Fruit fly (Drosophila melanogaster) whole organism, embryonic: ENCODE data around the gene CG11178.

Experiments used
- Aef1 ChIP-seq: fragments of 200-800 bp; sonication (Bioruptor generic); IDR thresholded peaks from 3 replicates; pipeline ENCODE4 v1.3.6; 2022; ENCODE audit warnings: missing biosample characterization, missing genetic modification characterization
- Asciz ChIP-seq: fragments of 200-800 bp; sonication (Bioruptor generic); optimal IDR thresholded peaks from 2 replicates; lab custom pipeline; 2017; ENCODE audit warnings: missing biosample characterization, mild to moderate bottlenecking, missing genetic modification characterization, missing genetic modification reagents
- BEAF-32 ChIP-seq: fragments of 200-800 bp; sonication (Bioruptor generic); optimal IDR thresholded peaks from 3 replicates; lab custom pipeline; 2017; ENCODE audit warnings: missing biosample characterization, missing genetic modification characterization, mild to moderate bottlenecking, moderate library complexity, missing genetic modification reagents
- C15 ChIP-seq: fragments of 200-800 bp; sonication (Bioruptor generic); IDR thresholded peaks from 3 replicates; pipeline ENCODE4 v1.3.6; 2022; ENCODE audit warnings: missing biosample characterization, missing genetic modification characterization
- CG11696 ChIP-seq: fragments of 200-800 bp; sonication (Bioruptor generic); IDR thresholded peaks from 2 replicates; pipeline ENCODE4 v1.3.6; 2022; ENCODE audit warnings: missing biosample characterization, missing genetic modification characterization
- CG1529 ChIP-seq: fragments of 200-800 bp; sonication (Bioruptor generic); optimal IDR thresholded peaks from 3 replicates; lab custom pipeline; 2018; ENCODE audit warnings: missing biosample characterization, missing genetic modification characterization
- CG17328 ChIP-seq: fragments of 200-800 bp; sonication (Bioruptor generic); IDR thresholded peaks from 2 replicates; pipeline ENCODE4 v1.3.6; 2022; ENCODE audit warnings: missing biosample characterization, missing genetic modification characterization
- CG17829 ChIP-seq: fragments of 200-800 bp; optimal IDR thresholded peaks from 2 replicates; lab custom pipeline; 2019; ENCODE audit warnings: missing biosample characterization, mild to moderate bottlenecking, missing genetic modification characterization, moderate library complexity
- CG18011 ChIP-seq: fragments of 200-800 bp; sonication (Bioruptor generic); optimal IDR thresholded peaks from 2 replicates; lab custom pipeline; 2017; ENCODE audit warnings: missing biosample characterization, missing genetic modification characterization, mild to moderate bottlenecking, moderate library complexity, missing genotype
- CG18476 ChIP-seq: fragments of 200-800 bp; sonication (Bioruptor generic); optimal IDR thresholded peaks from 2 replicates; lab custom pipeline; 2016; ENCODE audit warnings: missing biosample characterization, mild to moderate bottlenecking, missing genetic modification characterization
- CG30431 ChIP-seq: fragments of 200-800 bp; sonication (Bioruptor generic); optimal IDR thresholded peaks from 2 replicates; lab custom pipeline; 2017; ENCODE audit warnings: missing biosample characterization, missing genetic modification characterization
- CG3838 ChIP-seq: fragments of 200-800 bp; sonication (Bioruptor generic); optimal IDR thresholded peaks from 3 replicates; lab custom pipeline; 2016; ENCODE audit warnings: missing biosample characterization, missing genetic modification characterization
- CG5180 ChIP-seq: fragments of 200-800 bp; sonication (Bioruptor generic); optimal IDR thresholded peaks from 3 replicates; lab custom pipeline; 2017; ENCODE audit warnings: missing biosample characterization, missing genetic modification characterization, mild to moderate bottlenecking, moderate library complexity, missing genetic modification reagents
- CG5245 ChIP-seq: fragments of 200-800 bp; sonication (Bioruptor generic); optimal IDR thresholded peaks from 3 replicates; lab custom pipeline; 2016; ENCODE audit warnings: missing biosample characterization, missing genetic modification characterization
- CG6175 ChIP-seq: fragments of 200-800 bp; sonication (Bioruptor generic); IDR thresholded peaks from 3 replicates; pipeline ENCODE4 v1.3.6; 2022; ENCODE audit warnings: missing biosample characterization, missing genetic modification characterization
- CG7556 ChIP-seq: fragments of 200-800 bp; sonication (Bioruptor generic); optimal IDR thresholded peaks from 2 replicates; lab custom pipeline; 2017; ENCODE audit warnings: missing biosample characterization, mild to moderate bottlenecking, missing genetic modification characterization
- CG7928 ChIP-seq: fragments of 200-800 bp; sonication (Bioruptor generic); optimal IDR thresholded peaks from 2 replicates; lab custom pipeline; 2017; ENCODE audit warnings: missing biosample characterization, mild to moderate bottlenecking, missing genetic modification characterization
- CG8388 ChIP-seq: fragments of 200-800 bp; sonication (Bioruptor generic); optimal IDR thresholded peaks from 2 replicates; lab custom pipeline; 2019; ENCODE audit warnings: missing biosample characterization, mild to moderate bottlenecking, missing genetic modification characterization, moderate library complexity
- CG8765 ChIP-seq: fragments of 200-800 bp; sonication (Bioruptor generic); IDR thresholded peaks from 2 replicates; pipeline ENCODE4 v1.3.6; 2022; ENCODE audit warnings: missing biosample characterization, missing genetic modification characterization
- CG9609 ChIP-seq: fragments of 200-800 bp; sonication (Bioruptor generic); optimal IDR thresholded peaks from 3 replicates; lab custom pipeline; 2016; ENCODE audit warnings: missing biosample characterization, missing genetic modification characterization
- D19B ChIP-seq: fragments of 200-800 bp; sonication (Bioruptor generic); optimal IDR thresholded peaks from 2 replicates; lab custom pipeline; 2017; ENCODE audit warnings: missing biosample characterization, mild to moderate bottlenecking, missing genetic modification characterization
- Dek ChIP-seq: fragments of 200-800 bp; sonication (Bioruptor generic); optimal IDR thresholded peaks from 3 replicates; lab custom pipeline; 2019; ENCODE audit warnings: missing biosample characterization, mild to moderate bottlenecking, missing genetic modification characterization, moderate library complexity
- Dip3 ChIP-seq: fragments of 200-800 bp; sonication (Bioruptor generic); optimal IDR thresholded peaks from 3 replicates; lab custom pipeline; 2016; ENCODE audit warnings: missing biosample characterization, missing genetic modification characterization
- Doc3 ChIP-seq: fragments of 200-800 bp; sonication (Bioruptor generic); IDR thresholded peaks from 3 replicates; pipeline ENCODE4 v1.3.6; 2022; ENCODE audit warnings: missing biosample characterization, missing genetic modification characterization; ENCODE audit not compliant: partially characterized antibody
- Dp ChIP-seq: fragments of 200-800 bp; sonication (Bioruptor generic); optimal IDR thresholded peaks from 2 replicates; lab custom pipeline; 2018; ENCODE audit warnings: missing biosample characterization, mild to moderate bottlenecking, missing genetic modification characterization, moderate library complexity
- Elba2 ChIP-seq: fragments of 200-800 bp; sonication (Bioruptor generic); optimal IDR thresholded peaks from 3 replicates; lab custom pipeline; 2016; ENCODE audit warnings: missing biosample characterization, missing genetic modification characterization
- Kr ChIP-seq: fragments of 200-800 bp; sonication (Bioruptor generic); optimal IDR thresholded peaks from 2 replicates; lab custom pipeline; 2017; ENCODE audit warnings: missing biosample characterization, mild to moderate bottlenecking, missing genetic modification characterization
- Med ChIP-seq: fragments of 200-800 bp; sonication (Bioruptor generic); peaks from one replicate; lab custom pipeline; 2016; ENCODE audit warnings: missing biosample characterization, missing genetic modification characterization, mild to moderate bottlenecking, inconsistent platforms, moderate library complexity
- Neu2 ChIP-seq: fragments of 200-800 bp; sonication (Bioruptor generic); optimal IDR thresholded peaks from 3 replicates; lab custom pipeline; 2016; ENCODE audit warnings: missing biosample characterization, missing genetic modification characterization, borderline replicate concordance
- Nf-YA ChIP-seq: fragments of 200-800 bp; sonication (Bioruptor generic); IDR thresholded peaks from 2 replicates; pipeline ENCODE4 v1.3.6; 2022; ENCODE audit warnings: missing biosample characterization, missing genetic modification characterization
- PHDP ChIP-seq: fragments of 200-800 bp; sonication (Bioruptor generic); optimal IDR thresholded peaks from 3 replicates; lab custom pipeline; 2018; ENCODE audit warnings: missing biosample characterization, mild to moderate bottlenecking, missing genetic modification characterization, moderate library complexity
- Side ChIP-seq: fragments of 200-800 bp; sonication (Bioruptor generic); optimal IDR thresholded peaks from 2 replicates; lab custom pipeline; 2016; ENCODE audit warnings: missing biosample characterization, missing genetic modification characterization
- Sox102F ChIP-seq: fragments of 200-800 bp; sonication (Bioruptor generic); optimal IDR thresholded peaks from 2 replicates; lab custom pipeline; 2018; ENCODE audit warnings: missing biosample characterization, mild to moderate bottlenecking, missing genetic modification characterization, moderate library complexity
- aop ChIP-seq: fragments of 200-800 bp; sonication (Bioruptor generic); IDR thresholded peaks from 2 replicates; pipeline ENCODE4 v1.3.6; 2022; ENCODE audit warnings: missing biosample characterization, missing genetic modification characterization
- ase ChIP-seq: fragments of 200-800 bp; sonication (Bioruptor generic); IDR thresholded peaks from 3 replicates; pipeline ENCODE4 v1.3.6; 2022; ENCODE audit warnings: missing biosample characterization, missing genetic modification characterization
- cato ChIP-seq: fragments of 200-800 bp; sonication (Bioruptor generic); optimal IDR thresholded peaks from 2 replicates; lab custom pipeline; 2016; ENCODE audit warnings: missing biosample characterization, missing genetic modification characterization, borderline replicate concordance
- dm ChIP-seq: fragments of 200-800 bp; sonication (Bioruptor generic); optimal IDR thresholded peaks from 3 replicates; lab custom pipeline; 2016; ENCODE audit warnings: missing biosample characterization, missing genetic modification characterization
- fd102C ChIP-seq: fragments of 200-800 bp; sonication (Bioruptor generic); optimal IDR thresholded peaks from 2 replicates; lab custom pipeline; 2018; ENCODE audit warnings: missing biosample characterization, mild to moderate bottlenecking, missing genetic modification characterization, moderate library complexity
- fd96Cb ChIP-seq: fragments of 200-800 bp; sonication (Bioruptor generic); optimal IDR thresholded peaks from 2 replicates; lab custom pipeline; 2018; ENCODE audit warnings: missing biosample characterization, mild to moderate bottlenecking, missing genetic modification characterization, moderate library complexity
- gem ChIP-seq: fragments of 200-800 bp; sonication (Bioruptor generic); optimal IDR thresholded peaks from 2 replicates; lab custom pipeline; 2019; ENCODE audit warnings: missing biosample characterization, mild to moderate bottlenecking, missing genetic modification characterization, moderate library complexity
- insv ChIP-seq, 2 experiments: fragments of 200-800 bp; sonication (Bioruptor generic); optimal IDR thresholded peaks; 3 replicates each; lab custom pipeline; 2016 to 2018; ENCODE audit warnings: missing biosample characterization in 2 of 2, missing genetic modification characterization in 2 of 2
- jigr1 ChIP-seq: fragments of 200-800 bp; sonication (Bioruptor generic); IDR thresholded peaks from 3 replicates; pipeline ENCODE4 v1.3.6; 2022; ENCODE audit warnings: missing biosample characterization, missing genetic modification characterization
- lov ChIP-seq, 2 experiments: fragments of 200-800 bp in 1 of 2; fragments of >200 bp in 1 of 2; sonication (Bioruptor generic) in 1 of 2; IDR thresholded peaks in 1 of 2; optimal IDR thresholded peaks in 1 of 2; 2 replicates in 1 of 2; 3 replicates in 1 of 2; pipeline versions ENCODE4 v1.3.6 to Lab custom; 2017 to 2022; ENCODE audit warnings: missing biosample characterization in 1 of 2, missing genetic modification characterization in 1 of 2
- nom ChIP-seq: fragments of 200-800 bp; sonication (Bioruptor generic); optimal IDR thresholded peaks from 2 replicates; lab custom pipeline; 2017; ENCODE audit warnings: missing biosample characterization, missing genetic modification characterization, mild to moderate bottlenecking, moderate library complexity, missing genetic modification reagents
- pho ChIP-seq: fragments of 200-800 bp; sonication (Bioruptor generic); optimal IDR thresholded peaks from 2 replicates; lab custom pipeline; 2016; ENCODE audit warnings: missing biosample characterization, missing genetic modification characterization
- run ChIP-seq: fragments of 200-800 bp; sonication (Bioruptor generic); optimal IDR thresholded peaks from 3 replicates; lab custom pipeline; 2018; ENCODE audit warnings: missing biosample characterization, mild to moderate bottlenecking, missing genetic modification characterization
- sc ChIP-seq, 3 experiments: fragments of >200 bp in 2 of 3; fragments of 200-800 bp in 1 of 3; sonication (Bioruptor generic) in 1 of 3; optimal IDR thresholded peaks; 2 replicates in 2 of 3; 3 replicates in 1 of 3; lab custom pipeline; 2017; ENCODE audit warnings: mild to moderate bottlenecking in 1 of 3, missing biosample characterization in 1 of 3, missing genetic modification characterization in 1 of 3, missing genetic modification reagents in 1 of 3
- schlank ChIP-seq: fragments of 200-800 bp; sonication (Bioruptor generic); optimal IDR thresholded peaks from 2 replicates; lab custom pipeline; 2018; ENCODE audit warnings: missing biosample characterization, mild to moderate bottlenecking, missing genetic modification characterization
- so ChIP-seq: fragments of 200-800 bp; sonication (Bioruptor generic); IDR thresholded peaks from 3 replicates; pipeline ENCODE4 v1.3.6; 2022; ENCODE audit warnings: missing biosample characterization, missing genetic modification characterization

The CG11178 gene

DNA sequence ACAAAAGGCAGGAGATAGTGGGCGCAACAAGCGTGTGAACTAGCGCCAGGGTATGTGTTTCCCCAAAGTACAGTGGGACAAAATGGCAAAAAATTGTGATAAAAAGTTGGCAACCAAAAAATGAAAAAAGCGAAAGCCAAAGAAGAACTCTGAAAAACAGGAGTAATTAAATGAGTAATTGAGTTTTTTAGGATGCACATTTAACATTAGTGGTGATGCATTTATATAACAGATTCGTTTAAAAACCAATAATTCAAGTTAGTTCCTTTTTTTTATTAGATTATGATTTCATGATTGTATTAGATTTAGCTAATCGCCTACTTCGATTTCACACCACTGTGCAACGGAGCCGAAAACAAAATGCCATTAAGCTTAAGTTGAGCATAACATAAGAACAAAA is 33.1 kb upstream of the CG11178 start (continued):
- TF ChIP-seq CG5245 (GFP tag; lab: Kevin White, UChicago) (peak; percentile 43), Side (peak; percentile 17), fd102C (GFP tag; lab: Kevin White, UChicago) (no peak), lov (optimal IDR thresholded peaks at IDR 0.05; lab: Kevin White, UChicago) (no peak), lov (GFP tag; IDR thresholded peaks at IDR 0.05; lab: Robert Waterston, UW) (no peak), Dek (no peak), run (tag; lab: Kevin White, UChicago) (no peak), ase (no peak), CG9609 (no peak), sc (optimal IDR thresholded peaks at IDR 0.05; lab: Kevin White, UChicago) (no peak), sc (GFP tag; optimal IDR thresholded peaks at IDR 0.05; lab: Kevin White, UChicago) (peak; percentile 32), schlank (no peak), PHDP (tag; lab: Kevin White, UChicago) (peak; percentile 71), BEAF-32 (GFP tag; lab: Kevin White, UChicago) (no peak), gem (tag; lab: Kevin White, UChicago) (peak; percentile 83), CG17829 (tag; lab: Kevin White, UChicago) (peak; percentile 52), Dp (GFP tag; lab: Kevin White, UChicago) (no peak), fd96Cb (tag; lab: Kevin White, UChicago) (peak; percentile 77), CG3838 (GFP tag; lab: Kevin White, UChicago) (no peak), CG8765 (GFP tag; lab: Robert Waterston, UW) (no peak), CG18476 (GFP tag; lab: Kevin White, UChicago) (peak; percentile 27), Kr (GFP tag; lab: Kevin White, UChicago) (no peak), CG7556 (GFP tag; lab: Kevin White, UChicago) (peak; percentile 73), CG6175 (no peak), so (GFP tag; lab: Robert Waterston, UW) (0 out of 3 replicates have a peak, but pooled peaks have one; percentile 42), C15 (no peak), CG17328 (GFP tag; lab: Robert Waterston, UW) (peak; percentile 34; the same call in 1 of the 2 replicates), nom (GFP tag; lab: Kevin White, UChicago) (no peak), Neu2 (GFP tag; lab: Kevin White, UChicago) (no peak), CG7928 (GFP tag; lab: Kevin White, UChicago) (no peak), CG1529 (GFP tag; lab: Kevin White, UChicago) (peak; percentile 43), Sox102F (GFP tag; lab: Kevin White, UChicago) (peak; percentile 74), Nf-YA (no peak), Aef1 (GFP tag; lab: Robert Waterston, UW) (peak; percentile 20; the same call in 1 of the 3 replicates), pho (GFP tag; lab: Kevin White, UChicago) (peak; percentile 27), D19B (GFP tag; lab: Kevin White, UChicago) (peak; percentile 20), jigr1 (no peak), Dip3 (peak; percentile 22), CG30431 (GFP tag; lab: Kevin White, UChicago) (peak; percentile 25), Asciz (peak; percentile 38), Elba2 (no peak), CG18011 (GFP tag; lab: Kevin White, UChicago) (no peak), CG11696 (GFP tag; lab: Robert Waterston, UW) (0 out of 2 replicates have a peak, but pooled peaks have one; percentile 12), Med (peak; percentile 88), insv (GFP tag; optimal IDR thresholded peaks at IDR 0.05; lab: Kevin White, UChicago) (no peak), dm (GFP tag; lab: Kevin White, UChicago) (no peak), Doc3 (GFP tag; lab: Robert Waterston, UW) (no peak), aop (GFP tag; lab: Robert Waterston, UW) (no peak), CG8388 (peak; percentile 68), cato (no peak), CG5180 (no peak)
